Worm (Caenorhabditis elegans) whole organism, L3 larva: Measurements from ENCODE around the gene arrd-19.

ENCODE experiments used
- elt-1 ChIP-seq: fragments of 150-350 bp; optimal IDR thresholded peaks from 2 replicates; lab custom pipeline; 2014; ENCODE audit warnings: missing biosample characterization, missing genetic modification characterization
- fos-1 ChIP-seq: fragments of 150-350 bp; optimal IDR thresholded peaks from 2 replicates; lab custom pipeline; 2014; ENCODE audit warnings: missing biosample characterization, missing genetic modification characterization
- nfya-1 ChIP-seq: sonication (generic microtip); optimal IDR thresholded peaks from 2 replicates; lab custom pipeline; 2017; ENCODE audit warnings: missing genetic modification characterization, mild to moderate bottlenecking, missing compliant biosample characterization, antibody characterized with exemption, moderate library complexity; ENCODE audit not compliant: insufficient read depth
- nhr-76 ChIP-seq: fragments of 150-350 bp; sonication (generic microtip); optimal IDR thresholded peaks from 5 replicates; lab custom pipeline; 2014; ENCODE audit warnings: missing biosample characterization, missing genetic modification characterization
- pqm-1 ChIP-seq: fragments of 150-350 bp; optimal IDR thresholded peaks from 2 replicates; lab custom pipeline; 2017; ENCODE audit warnings: missing biosample characterization, missing genetic modification characterization, inconsistent platforms

DNA sequence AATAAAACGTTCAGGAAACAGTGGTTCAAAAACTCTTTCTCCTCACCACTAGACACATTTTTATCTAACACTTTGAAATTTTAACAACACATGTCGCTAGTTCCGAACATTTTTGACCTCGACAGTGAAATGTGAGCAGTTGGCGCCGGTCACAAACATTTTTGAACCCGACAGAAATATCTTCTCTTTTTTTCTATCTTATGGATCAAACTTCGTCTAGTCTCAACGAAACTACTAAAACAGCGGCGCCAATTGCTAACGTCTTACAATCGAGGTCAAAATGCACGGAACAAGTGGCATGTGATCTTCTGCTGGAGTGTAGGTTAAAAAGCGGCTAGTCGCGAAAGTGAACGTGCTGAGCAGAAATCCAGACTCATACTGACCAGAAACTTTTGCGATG lies 28.7 kb upstream of the arrd-19 start:
- TF ChIP-seq pqm-1, result no peak
- TF ChIP-seq nhr-76, result no peak
- no peak for TF ChIP-seq elt-1
- TF ChIP-seq nfya-1 (tag; lab: Kevin White, UChicago), result no peak
- no peak for TF ChIP-seq fos-1 (tag; lab: Kevin White, UChicago)
